Worm (Caenorhabditis elegans): Measurements from ENCODE around the gene str-188.

ce11 chrV:9689364-9689763 lies 27.1 kb upstream of the str-188 start:
- TF ChIP-seq W03F9.2 (tag; optimal IDR thresholded peaks at IDR 0.05) (no peak), dao-5 (tag; optimal IDR thresholded peaks at IDR 0.05) (no peak)
